Worm (Caenorhabditis elegans) whole organism, L1 larva: ENCODE measurements around the gene Y38E10A.28.
A peak's percentile ranks its signal among the peaks of the same experiment; 100 is the strongest.

Experiments used
- C16A3.4 ChIP-seq: fragments of 150-350 bp; optimal IDR thresholded peaks from 2 replicates; lab custom pipeline; 2014; ENCODE audit warnings: missing biosample characterization, missing genetic modification characterization
- F16B12.6 ChIP-seq: fragments of 150-350 bp; optimal IDR thresholded peaks from 2 replicates; lab custom pipeline; 2014; ENCODE audit warnings: missing biosample characterization, missing genetic modification characterization
- aha-1 ChIP-seq: fragments of 150-350 bp; optimal IDR thresholded peaks from 2 replicates; lab custom pipeline; 2014; ENCODE audit warnings: missing biosample characterization, missing genetic modification characterization
- alr-1 ChIP-seq: fragments of 200-800 bp; sonication (Bioruptor generic); optimal IDR thresholded peaks from 2 replicates; lab custom pipeline; 2018; ENCODE audit warnings: borderline replicate concordance, mild to moderate bottlenecking, missing genetic modification characterization, missing compliant biosample characterization
- aly-2 ChIP-seq: fragments of 150-350 bp; optimal IDR thresholded peaks from 2 replicates; lab custom pipeline; 2014; ENCODE audit warnings: missing biosample characterization, missing genetic modification characterization
- blmp-1 ChIP-seq: fragments of 150-350 bp; optimal IDR thresholded peaks from 2 replicates; lab custom pipeline; 2014; ENCODE audit warnings: missing biosample characterization, missing genetic modification characterization
- ceh-63 ChIP-seq: fragments of 200-800 bp; sonication (Bioruptor generic); optimal IDR thresholded peaks from 2 replicates; lab custom pipeline; 2018; ENCODE audit warnings: mild to moderate bottlenecking, missing genetic modification characterization, missing compliant biosample characterization
- ceh-88 ChIP-seq: fragments of 200-800 bp; sonication (Bioruptor generic); IDR thresholded peaks from 2 replicates; pipeline ENCODE4 v1.3.6; 2022; ENCODE audit warnings: missing genetic modification characterization, missing compliant biosample characterization
- ces-1 ChIP-seq: fragments of 150-350 bp; optimal IDR thresholded peaks from 2 replicates; lab custom pipeline; 2014; ENCODE audit warnings: missing biosample characterization, missing genetic modification reagents, missing genetic modification characterization
- dpl-1 ChIP-seq, 3 experiments: fragments of 150-350 bp in 2 of 3; sonication (generic microtip) in 1 of 3; optimal IDR thresholded peaks; 2 replicates each; lab custom pipeline; 2014 to 2017; ENCODE audit warnings: missing biosample characterization in 3 of 3, missing genetic modification characterization in 3 of 3, missing genetic modification reagents in 3 of 3
- dsc-1 ChIP-seq: sonication (generic microtip); optimal IDR thresholded peaks from 2 replicates; lab custom pipeline; 2016; ENCODE audit warnings: mild to moderate bottlenecking, missing genetic modification characterization, missing compliant biosample characterization
- efl-1 ChIP-seq, 4 experiments: fragments of 150-350 bp; optimal IDR thresholded peaks in 3 of 4; peaks in 1 of 4; 1 replicate in 1 of 4; 2 replicates in 3 of 4; lab custom pipeline; 2014; ENCODE audit warnings: missing biosample characterization in 2 of 4, missing genetic modification characterization in 2 of 4, missing genetic modification reagents in 2 of 4
- efl-3 ChIP-seq: fragments of 200-800 bp; sonication (Bioruptor generic); optimal IDR thresholded peaks from 2 replicates; lab custom pipeline; 2018; ENCODE audit warnings: mild to moderate bottlenecking, missing genetic modification characterization, missing compliant biosample characterization
- egl-13 ChIP-seq: sonication (generic microtip); optimal IDR thresholded peaks from 2 replicates; lab custom pipeline; 2016; ENCODE audit warnings: missing genotype, missing genetic modification reagents, missing genetic modification characterization, missing compliant biosample characterization
- egl-27 ChIP-seq, 2 experiments: fragments of 150-350 bp in 1 of 2; sonication (generic microtip); optimal IDR thresholded peaks; 3 replicates each; lab custom pipeline; 2017 to 2018; ENCODE audit warnings: missing biosample characterization in 2 of 2, missing genetic modification characterization in 2 of 2, missing genetic modification reagents in 2 of 2
- elt-3 ChIP-seq, 6 experiments: fragments of 150-350 bp in 1 of 6; sonication (generic microtip); optimal IDR thresholded peaks; 2 replicates each; lab custom pipeline; 2017 to 2018; ENCODE audit warnings: missing biosample characterization in 6 of 6, missing genetic modification characterization in 6 of 6, inconsistent platforms in 1 of 6
- fkh-4 ChIP-seq: sonication (generic microtip); optimal IDR thresholded peaks from 2 replicates; lab custom pipeline; 2016; ENCODE audit warnings: missing compliant biosample characterization, missing genetic modification characterization, borderline replicate concordance
- fos-1 ChIP-seq: fragments of 150-350 bp; optimal IDR thresholded peaks from 2 replicates; lab custom pipeline; 2014; ENCODE audit warnings: missing biosample characterization, missing genetic modification characterization
- hpl-2 ChIP-seq: fragments of 150-350 bp; optimal IDR thresholded peaks from 2 replicates; lab custom pipeline; 2014; ENCODE audit warnings: missing biosample characterization, missing genetic modification reagents, missing genetic modification characterization
- lin-13 ChIP-seq: fragments of 150-350 bp; optimal IDR thresholded peaks from 2 replicates; lab custom pipeline; 2014; ENCODE audit warnings: missing biosample characterization, missing genetic modification reagents, missing genetic modification characterization
- lin-14 ChIP-seq: fragments of 200-800 bp; sonication (Bioruptor generic); optimal IDR thresholded peaks from 2 replicates; lab custom pipeline; 2018; ENCODE audit warnings: mild to moderate bottlenecking, missing genetic modification characterization, moderate library complexity, missing compliant biosample characterization
- lin-35 ChIP-seq, 2 experiments: fragments of 150-350 bp; optimal IDR thresholded peaks; 2 replicates each; lab custom pipeline; 2014; ENCODE audit warnings: missing biosample characterization in 2 of 2, missing genetic modification characterization in 2 of 2, missing genetic modification reagents in 2 of 2
- nhr-12 ChIP-seq: sonication (generic microtip); optimal IDR thresholded peaks from 2 replicates; lab custom pipeline; 2017; ENCODE audit warnings: missing biosample characterization, missing genetic modification characterization
- nhr-19 ChIP-seq: fragments of 200-800 bp; sonication (Bioruptor generic); conservative IDR thresholded peaks from 2 replicates; pipeline ENCODE4 v1.3.6; 2022; ENCODE audit warnings: missing genetic modification characterization, missing compliant biosample characterization
- nhr-20 ChIP-seq: sonication (generic microtip); optimal IDR thresholded peaks from 2 replicates; lab custom pipeline; 2016; ENCODE audit warnings: mild to moderate bottlenecking, missing genetic modification characterization, missing compliant biosample characterization
- nhr-28 ChIP-seq: fragments of 150-350 bp; optimal IDR thresholded peaks from 2 replicates; lab custom pipeline; 2014; ENCODE audit warnings: missing biosample characterization, missing genetic modification characterization
- nhr-71 ChIP-seq: sonication (generic microtip); optimal IDR thresholded peaks from 2 replicates; lab custom pipeline; 2016; ENCODE audit warnings: mild to moderate bottlenecking, missing genetic modification characterization, moderate library complexity, missing compliant biosample characterization
- nhr-84 ChIP-seq: sonication (generic microtip); optimal IDR thresholded peaks from 2 replicates; lab custom pipeline; 2017; ENCODE audit warnings: missing biosample characterization, missing genetic modification characterization
- pag-3 ChIP-seq: sonication (generic microtip); optimal IDR thresholded peaks from 2 replicates; lab custom pipeline; 2017; ENCODE audit warnings: missing genetic modification characterization, mild to moderate bottlenecking, missing compliant biosample characterization, antibody characterized with exemption, borderline replicate concordance; ENCODE audit not compliant: insufficient read depth
- pqm-1 ChIP-seq: sonication (generic microtip); optimal IDR thresholded peaks from 3 replicates; lab custom pipeline; 2017; ENCODE audit warnings: missing biosample characterization, missing genetic modification characterization
- sox-4 ChIP-seq: sonication (generic microtip); optimal IDR thresholded peaks from 2 replicates; lab custom pipeline; 2016; ENCODE audit warnings: missing genetic modification characterization, missing compliant biosample characterization
- sptf-1 ChIP-seq: fragments of 150-350 bp; optimal IDR thresholded peaks from 2 replicates; lab custom pipeline; 2014; ENCODE audit warnings: missing biosample characterization, missing genetic modification characterization
- sup-37 ChIP-seq: fragments of 200-800 bp; sonication (Bioruptor generic); optimal IDR thresholded peaks from 2 replicates; lab custom pipeline; 2018; ENCODE audit warnings: mild to moderate bottlenecking, missing genetic modification characterization, missing compliant biosample characterization
- tbx-2 ChIP-seq: sonication (generic microtip); optimal IDR thresholded peaks from 2 replicates; lab custom pipeline; 2016; ENCODE audit warnings: missing genetic modification characterization, missing compliant biosample characterization
- tlp-1 ChIP-seq: fragments of 150-350 bp; optimal IDR thresholded peaks from 2 replicates; lab custom pipeline; 2014; ENCODE audit warnings: missing biosample characterization, missing genetic modification characterization
- unc-130 ChIP-seq: fragments of 150-350 bp; optimal IDR thresholded peaks from 2 replicates; lab custom pipeline; 2017; ENCODE audit warnings: missing biosample characterization, missing genetic modification characterization, inconsistent platforms
- unc-30 ChIP-seq: sonication (generic microtip); optimal IDR thresholded peaks from 2 replicates; lab custom pipeline; 2017; ENCODE audit warnings: missing biosample characterization, missing genetic modification characterization
- unc-62 ChIP-seq: fragments of 150-350 bp; optimal IDR thresholded peaks from 2 replicates; lab custom pipeline; 2014; ENCODE audit warnings: missing biosample characterization, missing genetic modification reagents, missing genetic modification characterization
- unc-86 ChIP-seq: sonication (generic microtip); optimal IDR thresholded peaks from 2 replicates; lab custom pipeline; 2016; ENCODE audit warnings: missing genetic modification characterization, missing compliant biosample characterization
- unc-98 ChIP-seq: fragments of 200-800 bp; sonication (Bioruptor generic); IDR thresholded peaks from 2 replicates; pipeline ENCODE4 v1.3.6; 2022; ENCODE audit warnings: missing genetic modification characterization, missing compliant biosample characterization
- vab-15 ChIP-seq: sonication (generic microtip); optimal IDR thresholded peaks from 2 replicates; lab custom pipeline; 2017; ENCODE audit warnings: missing genotype, mild to moderate bottlenecking, missing genetic modification characterization, missing compliant biosample characterization
- xbp-1 ChIP-seq: sonication (generic microtip); optimal IDR thresholded peaks from 2 replicates; lab custom pipeline; 2016; ENCODE audit warnings: missing genetic modification characterization, missing compliant biosample characterization
- zag-1 ChIP-seq: fragments of 150-350 bp; optimal IDR thresholded peaks from 2 replicates; lab custom pipeline; 2014; ENCODE audit warnings: missing biosample characterization, missing genetic modification characterization
- zip-4 ChIP-seq: fragments of 200-800 bp; sonication (Bioruptor generic); optimal IDR thresholded peaks from 2 replicates; lab custom pipeline; 2018; ENCODE audit warnings: mild to moderate bottlenecking, missing genetic modification characterization, moderate library complexity, missing compliant biosample characterization
- ztf-11 ChIP-seq, 2 experiments: sonication (generic microtip); optimal IDR thresholded peaks; 2 replicates each; lab custom pipeline; 2016 to 2017; ENCODE audit warnings: missing genetic modification characterization in 2 of 2, missing biosample characterization in 1 of 2, missing compliant biosample characterization in 1 of 2

Gene Y38E10A.28

DNA sequence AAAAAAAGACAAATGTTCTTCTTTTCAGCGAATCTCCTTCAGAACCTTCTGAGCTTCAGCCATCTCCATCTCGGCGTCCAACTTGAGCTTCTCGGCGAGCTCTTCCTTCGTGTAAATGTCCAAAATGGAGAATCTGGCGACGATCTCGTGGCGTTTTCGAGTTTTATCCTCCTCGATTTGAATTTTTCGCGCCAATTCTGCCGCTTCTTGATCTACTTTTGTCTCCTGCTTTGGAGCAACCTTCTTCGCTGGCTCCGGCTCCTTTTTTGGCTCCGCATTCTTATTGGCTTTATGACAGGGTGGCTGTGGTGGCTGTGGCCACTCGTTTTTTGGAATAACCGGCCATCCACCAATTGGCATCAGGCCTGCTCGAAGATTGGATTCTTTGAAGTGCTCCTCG, 43.8 kb downstream of the Y38E10A.28 start:
- TF ChIP-seq dsc-1 (tag; lab: Kevin White, UChicago) (no peak), efl-1 (optimal IDR thresholded peaks at IDR 0.05; lab: Kevin White, UChicago) (no peak), efl-1 (GFP tag; optimal IDR thresholded peaks at IDR 0.05 in 1 of 2; lab: Kevin White, UChicago) (peak in 1 of 2 experiments; percentile 92)

DNA sequence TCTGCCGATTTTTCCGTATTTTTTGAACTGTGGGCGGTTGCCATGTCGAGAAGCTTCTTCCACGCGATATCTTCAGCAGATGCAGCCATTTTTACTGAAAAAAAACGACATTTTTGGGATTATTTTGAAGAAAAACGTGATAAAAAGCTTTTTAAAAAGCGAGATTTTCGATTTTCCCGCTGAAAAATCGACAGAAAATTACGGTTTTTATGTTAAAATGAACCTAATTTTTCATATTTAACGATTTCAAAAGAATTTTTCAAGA, 48.2 kb downstream of the Y38E10A.28 start, which contains the start of gene Y38E10A.22:
TSS of gene Y38E10A.22 (minus strand) at position 101 of the 265 bp plus-strand sequence.
- TF ChIP-seq nhr-84 (tag; lab: Kevin White, UChicago) (no peak), zip-4 (GFP tag; lab: Kevin White, UChicago) (no peak), sup-37 (GFP tag; lab: Kevin White, UChicago) (no peak), lin-14 (GFP tag; lab: Kevin White, UChicago) (no peak), alr-1 (tag; lab: Kevin White, UChicago) (no peak), efl-1 (optimal IDR thresholded peaks at IDR 0.05; lab: Kevin White, UChicago) (no peak), efl-1 (GFP tag; optimal IDR thresholded peaks at IDR 0.05 in 1 of 2; lab: Kevin White, UChicago) (no peak)
- TF ChIP-seq, all 84 proteins: peak for 0

- no peak for TF ChIP-seq ces-1
- TF ChIP-seq aha-1 (tag; lab: Kevin White, UChicago), result no peak
- peak in 3 of 6 experiments; percentile 17 to 47 (median 40) for TF ChIP-seq elt-3 (tag; optimal IDR thresholded peaks at IDR 0.05; lab: Kevin White, UChicago)
- TF ChIP-seq fkh-4 (tag; lab: Kevin White, UChicago), result peak; percentile 90
- TF ChIP-seq dsc-1 (tag; lab: Kevin White, UChicago), result peak; percentile 87
- peak; percentile 85 to 92 for TF ChIP-seq lin-35 (GFP tag; optimal IDR thresholded peaks at IDR 0.05; lab: Kevin White, UChicago)
- TF ChIP-seq fos-1, result peak; percentile 68
- no peak for TF ChIP-seq nhr-12 (tag; lab: Kevin White, UChicago)
- no peak for TF ChIP-seq unc-30
- peak; percentile 80 for TF ChIP-seq C16A3.4 (tag; lab: Kevin White, UChicago)
- TF ChIP-seq efl-3 (GFP tag; lab: Kevin White, UChicago), result no peak
- TF ChIP-seq zag-1 (tag; lab: Kevin White, UChicago), result no peak
- TF ChIP-seq nhr-71 (tag; lab: Kevin White, UChicago), result peak; percentile 88
- TF ChIP-seq sptf-1, result no peak
- TF ChIP-seq ceh-63 (GFP tag; lab: Kevin White, UChicago), result no peak
- TF ChIP-seq egl-27 (tag; optimal IDR thresholded peaks at IDR 0.05; lab: Kevin White, UChicago), result no peak
- no peak for TF ChIP-seq tlp-1 (tag; lab: Kevin White, UChicago)
- peak; percentile 43 for TF ChIP-seq F16B12.6 (tag; lab: Kevin White, UChicago)
- TF ChIP-seq egl-13 (tag; lab: Kevin White, UChicago), result peak; percentile 67
- TF ChIP-seq ceh-88 (GFP tag; lab: Robert Waterston, UW), result no peak
- TF ChIP-seq aly-2, result peak; percentile 14
- peak; percentile 75 for TF ChIP-seq unc-98 (GFP tag; lab: Robert Waterston, UW)
- TF ChIP-seq blmp-1 (tag; lab: Kevin White, UChicago), result peak; percentile 39
- TF ChIP-seq nhr-28 (tag; lab: Kevin White, UChicago), result no peak
- peak; percentile 79 for TF ChIP-seq nhr-19
- TF ChIP-seq lin-13 (GFP tag; lab: Kevin White, UChicago), result peak; percentile 80
- TF ChIP-seq tbx-2 (tag; lab: Kevin White, UChicago), result peak; percentile 85
- TF ChIP-seq ztf-11 (tag; optimal IDR thresholded peaks at IDR 0.05; lab: Kevin White, UChicago), result peak in 1 of 2 experiments; percentile 76
- peak; percentile 37 for TF ChIP-seq unc-130 (tag; lab: Kevin White, UChicago)
- TF ChIP-seq dpl-1 (GFP tag; optimal IDR thresholded peaks at IDR 0.05; lab: Kevin White, UChicago), result peak; percentile 83 to 89 (median 87)
- peak; percentile 42 for TF ChIP-seq unc-86 (tag; lab: Kevin White, UChicago)
- TF ChIP-seq pag-3, result no peak
- TF ChIP-seq unc-62, result no peak
- peak; percentile 79 for TF ChIP-seq xbp-1 (tag; lab: Kevin White, UChicago)
- TF ChIP-seq vab-15 (tag; lab: Kevin White, UChicago), result no peak
- TF ChIP-seq alr-1 (tag; lab: Kevin White, UChicago), result no peak
- TF ChIP-seq nhr-20, result peak; percentile 82
- peak; percentile 42 for TF ChIP-seq sox-4 (tag; lab: Kevin White, UChicago)
- no peak for TF ChIP-seq pqm-1 (tag; lab: Kevin White, UChicago)
- TF ChIP-seq hpl-2 (GFP tag; lab: Kevin White, UChicago), result no peak
Observed at ce11 chrII:12677975-12678866, 48.7 kb downstream of the Y38E10A.28 start.
